Fruit fly (Drosophila melanogaster) whole organism, embryonic: Measurements from ENCODE around the gene CG6738.

Experiments used
- Ada2b ChIP-seq: fragments of 200-800 bp; sonication (Bioruptor generic); IDR thresholded peaks from 2 replicates; pipeline ENCODE4 v1.3.6; 2022; ENCODE audit warnings: missing biosample characterization, missing genetic modification characterization
- Adf1 ChIP-seq: fragments of 200-800 bp; sonication (Bioruptor generic); IDR thresholded peaks from 2 replicates; pipeline ENCODE4 v1.3.6; 2022; ENCODE audit warnings: missing biosample characterization, missing genetic modification characterization
- Antp ChIP-seq: fragments of 200-800 bp; sonication (Bioruptor generic); optimal IDR thresholded peaks from 3 replicates; lab custom pipeline; 2016; ENCODE audit warnings: missing biosample characterization, missing genetic modification characterization
- Atf-2 ChIP-seq: fragments of 200-800 bp; sonication (Bioruptor generic); optimal IDR thresholded peaks from 2 replicates; lab custom pipeline; 2016; ENCODE audit warnings: missing biosample characterization, missing genetic modification characterization
- Awh ChIP-seq: fragments of 200-800 bp; sonication (Bioruptor generic); IDR thresholded peaks from 2 replicates; pipeline ENCODE4, ENCODE4 v1.3.6; 2022; ENCODE audit warnings: missing biosample characterization, missing genetic modification characterization
- B-H1 ChIP-seq: fragments of 200-800 bp; sonication (Bioruptor generic); IDR thresholded peaks from 3 replicates; pipeline ENCODE4 v1.3.6; 2022; ENCODE audit warnings: missing biosample characterization, missing genetic modification characterization
- CG10209 ChIP-seq: fragments of 200-800 bp; sonication (Bioruptor generic); optimal IDR thresholded peaks from 3 replicates; lab custom pipeline; 2017; ENCODE audit warnings: missing biosample characterization, mild to moderate bottlenecking, missing genetic modification characterization, missing genetic modification reagents
- CG10366 ChIP-seq: fragments of 200-800 bp; sonication (Bioruptor generic); IDR thresholded peaks from 2 replicates; pipeline ENCODE4 v1.3.6; 2022; ENCODE audit warnings: missing biosample characterization, missing genetic modification characterization
- CG11085 ChIP-seq: fragments of 200-800 bp; sonication (Bioruptor generic); IDR thresholded peaks from 2 replicates; pipeline ENCODE4 v1.3.6; 2022; ENCODE audit warnings: missing biosample characterization, missing genetic modification characterization
- CG12071 ChIP-seq: fragments of 200-800 bp; sonication (Bioruptor generic); optimal IDR thresholded peaks from 3 replicates; lab custom pipeline; 2018; ENCODE audit warnings: missing biosample characterization, mild to moderate bottlenecking, missing genetic modification characterization
- CG12299 ChIP-seq: fragments of 200-800 bp; sonication (Bioruptor generic); optimal IDR thresholded peaks from 2 replicates; lab custom pipeline; 2018; ENCODE audit warnings: missing biosample characterization, mild to moderate bottlenecking, missing genetic modification characterization
- CG12744 ChIP-seq: fragments of 200-800 bp; sonication (Bioruptor generic); optimal IDR thresholded peaks from 2 replicates; lab custom pipeline; 2016; ENCODE audit warnings: missing biosample characterization, missing genetic modification characterization
- CG12769 ChIP-seq: fragments of 200-800 bp; sonication (Bioruptor generic); optimal IDR thresholded peaks from 2 replicates; lab custom pipeline; 2019; ENCODE audit warnings: missing biosample characterization, mild to moderate bottlenecking, missing genetic modification characterization, moderate library complexity
- CG12942 ChIP-seq: fragments of 200-800 bp; sonication (Bioruptor generic); optimal IDR thresholded peaks from 3 replicates; lab custom pipeline; 2016; ENCODE audit warnings: missing biosample characterization, missing genetic modification characterization
- CG13287 ChIP-seq: fragments of 200-800 bp; sonication (Bioruptor generic); IDR thresholded peaks from 2 replicates; pipeline ENCODE4 v1.3.6; 2022; ENCODE audit warnings: missing biosample characterization, missing genetic modification characterization; ENCODE audit not compliant: partially characterized antibody
- CG13894 ChIP-seq: fragments of 200-800 bp; sonication (Bioruptor generic); optimal IDR thresholded peaks from 3 replicates; lab custom pipeline; 2018; ENCODE audit warnings: missing biosample characterization, mild to moderate bottlenecking, missing genetic modification characterization, moderate library complexity
- CG15269 ChIP-seq: fragments of 200-800 bp; sonication (Bioruptor generic); optimal IDR thresholded peaks from 2 replicates; lab custom pipeline; 2018; ENCODE audit warnings: missing biosample characterization, mild to moderate bottlenecking, missing genetic modification characterization, moderate library complexity
- CG15514 ChIP-seq: fragments of 200-800 bp; sonication (Bioruptor generic); optimal IDR thresholded peaks from 3 replicates; lab custom pipeline; 2017; ENCODE audit warnings: missing biosample characterization, missing genetic modification characterization, mild to moderate bottlenecking, moderate library complexity, missing genetic modification reagents
- CG1792 ChIP-seq: fragments of 200-800 bp; sonication (Bioruptor generic); optimal IDR thresholded peaks from 2 replicates; lab custom pipeline; 2016; ENCODE audit warnings: missing biosample characterization, missing genetic modification characterization
- CG3065 ChIP-seq: fragments of 200-800 bp; sonication (Bioruptor generic); optimal IDR thresholded peaks from 2 replicates; lab custom pipeline; 2016; ENCODE audit warnings: missing biosample characterization, missing genetic modification characterization
- CG33557 ChIP-seq: fragments of 200-800 bp; sonication (Bioruptor generic); optimal IDR thresholded peaks from 2 replicates; lab custom pipeline; 2019; ENCODE audit warnings: missing biosample characterization, mild to moderate bottlenecking, missing genetic modification characterization, moderate library complexity
- CG3407 ChIP-seq: fragments of 200-800 bp; sonication (Bioruptor generic); optimal IDR thresholded peaks from 2 replicates; lab custom pipeline; 2018; ENCODE audit warnings: missing biosample characterization, mild to moderate bottlenecking, missing genetic modification characterization
- CG7556 ChIP-seq: fragments of 200-800 bp; sonication (Bioruptor generic); optimal IDR thresholded peaks from 2 replicates; lab custom pipeline; 2017; ENCODE audit warnings: missing biosample characterization, mild to moderate bottlenecking, missing genetic modification characterization
- CG9215 ChIP-seq: fragments of 200-800 bp; sonication (Bioruptor generic); IDR thresholded peaks from 2 replicates; pipeline ENCODE4 v1.3.6; 2022; ENCODE audit warnings: missing biosample characterization, missing genetic modification characterization
- CG9932 ChIP-seq: fragments of 200-800 bp; sonication (Bioruptor generic); IDR thresholded peaks from 2 replicates; pipeline ENCODE4 v1.3.6; 2022; ENCODE audit warnings: missing biosample characterization, missing genetic modification characterization
- Chrac-16 ChIP-seq: fragments of 200-800 bp; sonication (Bioruptor generic); optimal IDR thresholded peaks from 3 replicates; lab custom pipeline; 2016; ENCODE audit warnings: missing biosample characterization, missing genetic modification characterization
- Dfd ChIP-seq, 2 experiments: fragments of >200 bp; optimal IDR thresholded peaks; 2 replicates each; lab custom pipeline; 2017; ENCODE audit warnings: missing biosample characterization in 2 of 2, missing genetic modification characterization in 2 of 2
- Dll ChIP-seq: fragments of 200-800 bp; sonication (Bioruptor generic); IDR thresholded peaks from 4 replicates; pipeline ENCODE4 v1.3.6; 2022; ENCODE audit warnings: missing biosample characterization, missing genetic modification characterization; ENCODE audit not compliant: partially characterized antibody
- Eip74EF ChIP-seq, 2 experiments: fragments of 200-800 bp in 1 of 2; fragments of >200 bp in 1 of 2; sonication (Bioruptor generic) in 1 of 2; optimal IDR thresholded peaks; 2 replicates each; lab custom pipeline; 2017 to 2019; ENCODE audit warnings: missing biosample characterization in 2 of 2, missing genetic modification characterization in 2 of 2, mild to moderate bottlenecking in 1 of 2, moderate library complexity in 1 of 2
- HmgD ChIP-seq: fragments of 200-800 bp; sonication (Bioruptor generic); optimal IDR thresholded peaks from 3 replicates; lab custom pipeline; 2016; ENCODE audit warnings: missing biosample characterization, missing genetic modification characterization
- Hr78 ChIP-seq, 2 experiments: fragments of 200-800 bp in 1 of 2; fragments of >200 bp in 1 of 2; sonication (Bioruptor generic) in 1 of 2; optimal IDR thresholded peaks; 2 replicates each; lab custom pipeline; 2017 to 2019; ENCODE audit warnings: missing biosample characterization in 2 of 2, missing genetic modification characterization in 2 of 2, mild to moderate bottlenecking in 1 of 2, moderate library complexity in 1 of 2
- Max ChIP-seq: fragments of 200-800 bp; sonication (Bioruptor generic); optimal IDR thresholded peaks from 2 replicates; lab custom pipeline; 2016; ENCODE audit warnings: missing biosample characterization, mild to moderate bottlenecking, missing genetic modification characterization
- Meics ChIP-seq: fragments of 200-800 bp; sonication (Bioruptor generic); optimal IDR thresholded peaks from 2 replicates; lab custom pipeline; 2017; ENCODE audit warnings: missing biosample characterization, mild to moderate bottlenecking, missing genetic modification characterization
- chinmo ChIP-seq: fragments of 200-800 bp; sonication (Bioruptor generic); IDR thresholded peaks from 4 replicates; pipeline ENCODE4 v1.3.6; 2022; ENCODE audit warnings: missing biosample characterization, missing genetic modification characterization; ENCODE audit not compliant: partially characterized antibody
- dati ChIP-seq: fragments of 200-800 bp; sonication (Bioruptor generic); IDR thresholded peaks from 2 replicates; pipeline ENCODE4 v1.3.6; 2022; ENCODE audit warnings: missing biosample characterization, missing genetic modification characterization
- ewg ChIP-seq: fragments of 200-800 bp; sonication (Bioruptor generic); optimal IDR thresholded peaks from 3 replicates; lab custom pipeline; 2017; ENCODE audit warnings: mild to moderate bottlenecking, missing biosample characterization, missing genetic modification reagents, missing genetic modification characterization
- exex ChIP-seq: fragments of 200-800 bp; sonication (Bioruptor generic); optimal IDR thresholded peaks from 4 replicates; lab custom pipeline; 2018; ENCODE audit warnings: missing biosample characterization, mild to moderate bottlenecking, missing genetic modification characterization, moderate library complexity
- fd3F ChIP-seq: fragments of 200-800 bp; sonication (Bioruptor generic); optimal IDR thresholded peaks from 2 replicates; lab custom pipeline; 2018; ENCODE audit warnings: missing biosample characterization, mild to moderate bottlenecking, missing genetic modification characterization, moderate library complexity
- gsb ChIP-seq: fragments of 200-800 bp; sonication (Bioruptor generic); IDR thresholded peaks from 2 replicates; pipeline ENCODE4 v1.3.6; 2022; ENCODE audit warnings: missing biosample characterization, missing genetic modification characterization
- mam ChIP-seq: fragments of 200-800 bp; sonication (Bioruptor generic); optimal IDR thresholded peaks from 3 replicates; lab custom pipeline; 2016; ENCODE audit warnings: missing biosample characterization, missing genetic modification characterization
- mirr ChIP-seq: fragments of 200-800 bp; sonication (Bioruptor generic); optimal IDR thresholded peaks from 3 replicates; lab custom pipeline; 2018; ENCODE audit warnings: missing biosample characterization, mild to moderate bottlenecking, missing genetic modification characterization
- peb ChIP-seq: fragments of 200-800 bp; sonication (Bioruptor generic); IDR thresholded peaks from 2 replicates; pipeline ENCODE4 v1.3.6; 2022; ENCODE audit warnings: missing biosample characterization, missing genetic modification characterization
- pho ChIP-seq: fragments of 200-800 bp; sonication (Bioruptor generic); optimal IDR thresholded peaks from 2 replicates; lab custom pipeline; 2016; ENCODE audit warnings: missing biosample characterization, missing genetic modification characterization
- pzg ChIP-seq: fragments of 200-800 bp; sonication (Bioruptor generic); optimal IDR thresholded peaks from 3 replicates; lab custom pipeline; 2018; ENCODE audit warnings: missing biosample characterization, mild to moderate bottlenecking, missing genetic modification characterization, moderate library complexity
- repo ChIP-seq: fragments of 200-800 bp; sonication (Bioruptor generic); optimal IDR thresholded peaks from 2 replicates; lab custom pipeline; 2016; ENCODE audit warnings: missing biosample characterization, missing genetic modification characterization
- sima ChIP-seq: fragments of 200-800 bp; sonication (Bioruptor generic); optimal IDR thresholded peaks from 2 replicates; lab custom pipeline; 2016; ENCODE audit warnings: missing biosample characterization, missing genetic modification characterization
- sob ChIP-seq: fragments of 200-800 bp; sonication (Bioruptor generic); IDR thresholded peaks from 2 replicates; pipeline ENCODE4 v1.3.6; 2022; ENCODE audit warnings: missing biosample characterization, missing genetic modification characterization
- stwl ChIP-seq: fragments of 200-800 bp; sonication (Bioruptor generic); optimal IDR thresholded peaks from 3 replicates; lab custom pipeline; 2018; ENCODE audit warnings: missing biosample characterization, mild to moderate bottlenecking, missing genetic modification characterization, moderate library complexity
- vfl ChIP-seq: fragments of 200-800 bp; sonication (Bioruptor generic); optimal IDR thresholded peaks from 2 replicates; lab custom pipeline; 2016; ENCODE audit warnings: missing biosample characterization, missing genetic modification characterization
- wek ChIP-seq: fragments of 200-800 bp; sonication (Bioruptor generic); optimal IDR thresholded peaks from 3 replicates; lab custom pipeline; 2018; ENCODE audit warnings: missing biosample characterization, mild to moderate bottlenecking, missing genetic modification characterization, moderate library complexity

The CG6738 gene

DNA sequence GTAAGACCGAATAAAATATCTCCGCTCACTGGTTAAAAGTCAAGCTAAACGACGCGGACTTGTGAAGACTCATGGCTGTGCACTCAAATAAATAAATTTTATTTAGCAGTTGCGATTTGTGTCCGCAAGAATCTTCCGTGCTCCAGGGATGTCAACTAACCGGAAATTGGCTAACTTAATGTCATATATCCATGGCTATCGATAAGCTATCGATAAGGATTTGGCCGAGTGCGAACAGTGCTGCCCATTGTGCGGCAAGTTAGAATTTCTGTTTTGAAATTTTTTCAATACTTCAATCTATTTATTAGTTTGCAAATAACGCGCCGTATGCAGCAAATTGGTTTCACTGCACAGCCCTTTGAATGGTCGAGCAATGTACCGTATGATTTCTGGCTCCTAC is 45.4 kb upstream of the CG6738 start, which contains the start of gene p53 (continued):
- TF ChIP-seq stwl (tag; lab: Kevin White, UChicago), result peak; percentile 90
- peak; percentile 75 for TF ChIP-seq CG9932
- peak; percentile 64 for TF ChIP-seq Atf-2
- TF ChIP-seq HmgD (GFP tag; lab: Kevin White, UChicago), result peak; percentile 81
- 0 out of 2 replicates have a peak, but pooled peaks have one; percentile 27 for TF ChIP-seq peb (GFP tag; lab: Robert Waterston, UW)
- peak; percentile 82 for TF ChIP-seq CG12071 (GFP tag; lab: Kevin White, UChicago)
- no peak for TF ChIP-seq Dfd (GFP tag; optimal IDR thresholded peaks at IDR 0.05; lab: Kevin White, UChicago)
- TF ChIP-seq CG12942 (GFP tag; lab: Kevin White, UChicago), result peak; percentile 43
- TF ChIP-seq CG13894, result peak; percentile 46
- peak; percentile 70 for TF ChIP-seq CG11085 (GFP tag; lab: Robert Waterston, UW)
- peak; percentile 78 for TF ChIP-seq CG12744 (GFP tag; lab: Kevin White, UChicago)
- TF ChIP-seq CG12769 (tag; lab: Kevin White, UChicago), result no peak
- no peak for TF ChIP-seq Adf1 (GFP tag; lab: Robert Waterston, UW)
- TF ChIP-seq Dll (GFP tag; lab: Robert Waterston, UW), result peak; percentile 71
- TF ChIP-seq dati (GFP tag; lab: Robert Waterston, UW), result peak; percentile 48; the same call in 1 of the 2 replicates
- TF ChIP-seq chinmo (GFP tag; lab: Robert Waterston, UW), result 0 out of 4 replicates have a peak, but pooled peaks have one; percentile 48
- peak; percentile 50 for TF ChIP-seq fd3F (GFP tag; lab: Kevin White, UChicago)
- TF ChIP-seq sima (GFP tag; lab: Kevin White, UChicago), result peak; percentile 16
- TF ChIP-seq gsb (GFP tag; lab: Robert Waterston, UW), result peak; percentile 65
- TF ChIP-seq CG10209 (GFP tag; lab: Kevin White, UChicago), result peak; percentile 71
- peak; percentile 59 for TF ChIP-seq pho (GFP tag; lab: Kevin White, UChicago)
- TF ChIP-seq CG33557 (GFP tag; lab: Kevin White, UChicago), result peak; percentile 45
- peak; percentile 38; the same call in 1 of the 2 replicates for TF ChIP-seq Ada2b (GFP tag; lab: Robert Waterston, UW)
- TF ChIP-seq pzg (GFP tag; lab: Kevin White, UChicago), result peak; percentile 71
- peak; percentile 68 for TF ChIP-seq CG1792 (GFP tag; lab: Kevin White, UChicago)
- TF ChIP-seq Hr78 (GFP tag; optimal IDR thresholded peaks at IDR 0.05; lab: Kevin White, UChicago), result no peak
- TF ChIP-seq vfl, result peak; percentile 39
- peak; percentile 81 for TF ChIP-seq wek
- no peak for TF ChIP-seq CG3065 (GFP tag; lab: Kevin White, UChicago)
- peak; percentile 70 for TF ChIP-seq Max (GFP tag; lab: Kevin White, UChicago)
- TF ChIP-seq CG10366 (GFP tag; lab: Robert Waterston, UW), result peak; percentile 60
- peak; percentile 13 for TF ChIP-seq Antp
- peak; percentile 79 for TF ChIP-seq CG13287 (GFP tag; lab: Robert Waterston, UW)
- peak; percentile 54 for TF ChIP-seq CG15269 (tag; lab: Kevin White, UChicago)
- TF ChIP-seq repo, result peak; percentile 63
- TF ChIP-seq CG12299 (tag; lab: Kevin White, UChicago), result no peak
- peak; percentile 32 for TF ChIP-seq exex
- TF ChIP-seq CG3407 (GFP tag; lab: Kevin White, UChicago), result peak; percentile 55
- peak; percentile 59 for TF ChIP-seq ewg (GFP tag; lab: Kevin White, UChicago)
- peak; percentile 15 for TF ChIP-seq Chrac-16
- TF ChIP-seq CG9215, result 0 out of 2 replicates have a peak, but pooled peaks have one; percentile 25
- TF ChIP-seq CG15514 (GFP tag; lab: Kevin White, UChicago), result peak; percentile 87
- peak; percentile 67 for TF ChIP-seq mam (GFP tag; lab: Kevin White, UChicago)
- TF ChIP-seq sob (GFP tag; lab: Robert Waterston, UW), result peak; percentile 80
- TF ChIP-seq Meics, result peak; percentile 91
- TF ChIP-seq Eip74EF (GFP tag; optimal IDR thresholded peaks at IDR 0.05; lab: Kevin White, UChicago), result peak in 1 of 2 experiments; percentile 27
- TF ChIP-seq CG7556 (GFP tag; lab: Kevin White, UChicago), result peak; percentile 33
- peak; percentile 73 for TF ChIP-seq mirr (GFP tag; lab: Kevin White, UChicago)
- TF ChIP-seq Awh (GFP tag; lab: Robert Waterston, UW), result peak; percentile 78
- peak; percentile 51; the same call in 1 of the 3 replicates for TF ChIP-seq B-H1 (GFP tag; lab: Robert Waterston, UW)
